Worm (Caenorhabditis elegans) whole organism, L3 larva: ENCODE measurements around the gene dbl-1.

Experiments
- ZK546.5 ChIP-seq: sonication (generic microtip); optimal IDR thresholded peaks from 2 replicates; lab custom pipeline; 2017; ENCODE audit warnings: missing biosample characterization, missing genetic modification characterization
- ama-1 ChIP-seq: fragments of 150-350 bp; optimal IDR thresholded peaks from 2 replicates; lab custom pipeline; 2018
- daf-12 ChIP-seq: fragments of 150-350 bp; optimal IDR thresholded peaks from 2 replicates; lab custom pipeline; 2014; ENCODE audit warnings: missing biosample characterization, missing genetic modification reagents, missing genetic modification characterization
- mdl-1 ChIP-seq: fragments of 150-350 bp; optimal IDR thresholded peaks from 2 replicates; lab custom pipeline; 2014; ENCODE audit warnings: missing biosample characterization, missing genetic modification characterization
- nhr-11 ChIP-seq: fragments of 150-350 bp; optimal IDR thresholded peaks from 2 replicates; lab custom pipeline; 2014; ENCODE audit warnings: missing biosample characterization, missing genetic modification characterization
- nhr-23 ChIP-seq: fragments of 150-350 bp; optimal IDR thresholded peaks from 2 replicates; lab custom pipeline; 2014; ENCODE audit warnings: missing biosample characterization, missing genetic modification reagents, missing genetic modification characterization
- nhr-67 ChIP-seq: fragments of 150-350 bp; optimal IDR thresholded peaks from 2 replicates; lab custom pipeline; 2014; ENCODE audit warnings: missing biosample characterization, missing genetic modification characterization
- snpc-4 ChIP-seq: fragments of 150-350 bp; optimal IDR thresholded peaks from 2 replicates; lab custom pipeline; 2014; ENCODE audit warnings: missing biosample characterization, missing genetic modification characterization

DNA sequence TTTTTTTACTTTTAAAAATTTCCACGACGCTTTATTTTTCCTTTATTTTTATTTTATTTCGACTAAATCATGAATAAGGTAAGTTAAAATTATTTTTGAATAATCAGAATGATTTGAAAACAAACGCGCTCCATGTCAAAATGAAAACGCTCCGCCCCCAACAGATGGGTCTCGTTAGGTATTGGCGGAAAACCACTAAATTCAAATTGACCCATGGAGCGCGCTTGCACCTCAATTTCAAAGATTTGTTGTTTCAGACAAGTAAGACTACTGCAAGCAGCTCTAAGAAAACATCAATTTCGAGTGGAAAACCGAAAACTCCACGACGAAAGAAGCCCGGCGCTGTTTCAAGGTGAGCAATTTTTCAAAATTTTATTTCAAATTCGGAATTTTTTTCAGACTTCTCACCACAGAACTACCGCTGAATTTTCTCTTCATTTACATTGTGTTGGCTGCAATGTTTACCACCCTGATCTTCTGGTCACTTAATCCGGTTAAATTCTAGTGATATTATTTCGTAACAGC lies 30.0 kb downstream of the dbl-1 start, which contains the start of gene ZC404.2:
- no peak for TF ChIP-seq nhr-67 (tag; lab: Kevin White, UChicago)
- no peak for TF ChIP-seq daf-12 (tag; lab: Kevin White, UChicago)
- no peak for TF ChIP-seq ama-1 (lab: Kevin White, UChicago)
- TF ChIP-seq nhr-23: no peak
- no peak for TF ChIP-seq snpc-4 (tag; lab: Kevin White, UChicago)
- no peak for TF ChIP-seq nhr-11 (tag; lab: Kevin White, UChicago)
- no peak for TF ChIP-seq mdl-1
- no peak for TF ChIP-seq ZK546.5 (tag; lab: Kevin White, UChicago)
